Fruit fly (Drosophila melanogaster) whole organism, pupa: ENCODE measurements around the gene gudu.

Experiments
- CG10348 ChIP-seq: fragments of 200-800 bp; sonication (Bioruptor generic); IDR thresholded peaks from 2 replicates; pipeline ENCODE4 v1.3.6; 2022; ENCODE audit warnings: missing biosample characterization, missing genetic modification characterization
- CG12605 ChIP-seq: fragments of 200-800 bp; sonication (Bioruptor generic); IDR thresholded peaks from 2 replicates; pipeline ENCODE4 v1.3.6; 2022; ENCODE audit warnings: missing biosample characterization, missing genetic modification characterization
- CG13204 ChIP-seq: fragments of 200-800 bp; sonication (Bioruptor generic); optimal IDR thresholded peaks from 2 replicates; lab custom pipeline; 2018; ENCODE audit warnings: missing biosample characterization, mild to moderate bottlenecking, missing genetic modification characterization, moderate library complexity
- CG14655 ChIP-seq: fragments of 200-800 bp; sonication (Bioruptor generic); optimal IDR thresholded peaks from 3 replicates; lab custom pipeline; 2017; ENCODE audit warnings: mild to moderate bottlenecking, missing biosample characterization, missing genetic modification reagents, missing genetic modification characterization
- CG15710 ChIP-seq: fragments of 200-800 bp; sonication (Bioruptor generic); optimal IDR thresholded peaks from 2 replicates; lab custom pipeline; 2018; ENCODE audit warnings: missing biosample characterization, mild to moderate bottlenecking, missing genetic modification characterization, moderate library complexity
- CG17806 ChIP-seq: fragments of 200-800 bp; sonication (Bioruptor generic); optimal IDR thresholded peaks from 2 replicates; lab custom pipeline; 2018; ENCODE audit warnings: missing biosample characterization, mild to moderate bottlenecking, missing genetic modification characterization, moderate library complexity
- CG32121 ChIP-seq: fragments of 200-800 bp; sonication (Bioruptor generic); IDR thresholded peaks from 2 replicates; pipeline ENCODE4 v1.3.6; 2022; ENCODE audit warnings: missing biosample characterization, missing genetic modification characterization
- CG34367 ChIP-seq: fragments of 200-800 bp; sonication (Bioruptor generic); optimal IDR thresholded peaks from 2 replicates; lab custom pipeline; 2018; ENCODE audit warnings: missing biosample characterization, mild to moderate bottlenecking, missing genetic modification characterization
- CG4496 ChIP-seq: fragments of 200-800 bp; sonication (Bioruptor generic); IDR thresholded peaks from 3 replicates; pipeline ENCODE4 v1.3.6; 2022; ENCODE audit warnings: missing biosample characterization, missing genetic modification characterization
- CG8159 ChIP-seq: fragments of 200-800 bp; sonication (Bioruptor generic); optimal IDR thresholded peaks from 3 replicates; lab custom pipeline; 2018; ENCODE audit warnings: missing biosample characterization, mild to moderate bottlenecking, missing genetic modification characterization, moderate library complexity
- CG8301 ChIP-seq: fragments of 200-800 bp; sonication (Bioruptor generic); optimal IDR thresholded peaks from 2 replicates; lab custom pipeline; 2018; ENCODE audit warnings: missing biosample characterization, mild to moderate bottlenecking, missing genetic modification characterization
- CG9948 ChIP-seq: fragments of 200-800 bp; sonication (Bioruptor generic); optimal IDR thresholded peaks from 2 replicates; lab custom pipeline; 2018; ENCODE audit warnings: missing biosample characterization, mild to moderate bottlenecking, missing genetic modification characterization, moderate library complexity
- D1 ChIP-seq: fragments of 200-800 bp; sonication (Bioruptor generic); optimal IDR thresholded peaks from 2 replicates; lab custom pipeline; 2018; ENCODE audit warnings: missing biosample characterization, mild to moderate bottlenecking, missing genetic modification characterization, moderate library complexity
- EcR ChIP-seq: fragments of 200-800 bp; sonication (Bioruptor generic); optimal IDR thresholded peaks from 3 replicates; lab custom pipeline; 2019; ENCODE audit warnings: missing biosample characterization, missing genetic modification characterization, mild to moderate bottlenecking, moderate library complexity, missing genetic modification reagents
- Ets98B ChIP-seq: fragments of 200-800 bp; sonication (Bioruptor generic); IDR thresholded peaks from 2 replicates; pipeline ENCODE4 v1.3.6; 2022; ENCODE audit warnings: missing biosample characterization, missing genetic modification characterization
- Pif1A ChIP-seq: fragments of 200-800 bp; sonication (Bioruptor generic); optimal IDR thresholded peaks from 3 replicates; lab custom pipeline; 2016; ENCODE audit warnings: missing biosample characterization, missing genetic modification characterization
- Pif1B ChIP-seq: fragments of 200-800 bp; sonication (Bioruptor generic); optimal IDR thresholded peaks from 3 replicates; lab custom pipeline; 2016; ENCODE audit warnings: missing biosample characterization, missing genetic modification characterization
- Snoo ChIP-seq: fragments of 200-800 bp; sonication (Bioruptor generic); optimal IDR thresholded peaks from 3 replicates; lab custom pipeline; 2017; ENCODE audit warnings: missing biosample characterization, mild to moderate bottlenecking, missing genetic modification characterization, inconsistent platforms
- fd96Ca ChIP-seq: fragments of 200-800 bp; sonication (Bioruptor generic); IDR thresholded peaks from 3 replicates; pipeline ENCODE4 v1.3.6; 2022; ENCODE audit warnings: missing biosample characterization, missing genetic modification characterization
- gl ChIP-seq: fragments of 200-800 bp; sonication (Bioruptor generic); optimal IDR thresholded peaks from 2 replicates; lab custom pipeline; 2018; ENCODE audit warnings: missing biosample characterization, mild to moderate bottlenecking, missing genetic modification characterization
- rn ChIP-seq: fragments of 200-800 bp; sonication (Bioruptor generic); IDR thresholded peaks from 2 replicates; pipeline ENCODE4 v1.3.6; 2022; ENCODE audit warnings: missing biosample characterization, missing genetic modification characterization

gudu gene

DNA sequence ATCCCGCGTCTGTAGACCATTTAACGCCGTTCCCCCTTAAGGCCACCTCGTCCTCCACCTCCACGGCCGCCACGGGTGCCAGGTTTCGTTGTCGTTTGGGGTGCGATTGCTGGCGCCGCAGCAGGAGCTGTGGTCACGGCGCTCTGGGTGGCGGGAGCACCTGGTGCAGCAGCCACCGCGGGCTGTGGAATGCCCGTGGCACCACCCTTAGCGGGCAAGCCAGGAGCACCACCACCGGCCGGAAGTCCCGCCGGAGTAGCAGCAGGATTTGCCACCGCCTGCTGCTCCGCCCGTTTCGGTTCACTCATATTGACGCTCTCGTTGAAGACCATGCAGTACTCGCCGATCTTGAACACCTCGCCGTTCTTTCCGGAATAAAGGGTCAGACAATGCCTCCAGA lies 20.7 kb downstream of the gudu start:
- TF ChIP-seq CG8159 (tag; lab: Kevin White, UChicago) (no peak), CG32121 (GFP tag; lab: Robert Waterston, UW) (0 out of 2 replicates have a peak, but pooled peaks have one; percentile 9)

DNA sequence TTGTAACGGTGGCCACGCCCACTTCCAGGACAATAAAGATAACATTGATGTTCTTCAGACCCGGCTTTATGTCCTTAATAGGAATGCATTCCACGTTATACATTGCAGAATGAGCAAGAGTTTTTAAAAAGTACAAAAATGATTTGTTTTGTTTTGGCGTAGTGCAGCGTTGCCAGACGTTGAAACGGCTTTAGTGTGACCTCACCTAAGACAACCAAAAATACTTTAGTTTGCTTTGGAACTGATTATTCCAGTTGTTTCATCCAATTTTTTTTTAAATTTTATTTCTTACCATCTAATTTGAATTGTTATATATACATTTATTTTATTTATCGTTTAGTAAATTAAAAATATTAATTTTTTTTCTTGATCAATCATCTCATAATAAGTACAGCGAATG lies 21.3 kb downstream of the gudu start, which contains the start of gene CG5181:
CG5181 (minus strand) TSS at position 208 of the 400 bp plus-strand sequence.
- TF ChIP-seq CG32121 (GFP tag; lab: Robert Waterston, UW): no peak
- TF ChIP-seq Pif1A: no peak
- TF ChIP-seq CG12605: no peak
- TF ChIP-seq CG17806 (tag; lab: Kevin White, UChicago): no peak
- no peak for TF ChIP-seq CG8301
- TF ChIP-seq EcR (GFP tag; lab: Kevin White, UChicago): no peak
- TF ChIP-seq fd96Ca (GFP tag; lab: Robert Waterston, UW): no peak
- no peak for TF ChIP-seq Snoo (tag; lab: Kevin White, UChicago)
- TF ChIP-seq CG10348 (GFP tag; lab: Robert Waterston, UW): no peak
- TF ChIP-seq CG8159 (tag; lab: Kevin White, UChicago): no peak

DNA sequence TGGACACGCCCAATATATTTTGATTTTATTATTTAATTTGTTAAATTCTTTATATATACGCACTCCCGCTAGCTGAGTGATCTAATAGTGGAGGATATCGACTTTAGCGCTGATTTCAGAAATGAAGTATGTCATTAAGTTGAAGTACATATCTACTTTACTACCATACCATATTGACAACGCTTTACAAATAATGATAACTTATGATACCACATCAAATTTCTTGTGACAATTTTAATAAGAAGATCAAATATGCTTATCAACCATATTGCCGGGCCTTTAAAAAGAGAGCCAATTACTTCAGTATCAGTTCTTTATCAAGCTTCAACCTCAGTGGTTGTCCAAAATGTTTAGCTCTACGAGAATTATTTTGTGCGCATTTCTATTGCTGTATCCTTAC lies 22.3 kb downstream of the gudu start, which contains the start of gene CG15818:
CG15818 (plus strand) TSS at position 301 of the 400 bp plus-strand sequence.
- no peak for TF ChIP-seq CG32121 (GFP tag; lab: Robert Waterston, UW)
- TF ChIP-seq Pif1A: no peak
- TF ChIP-seq CG13204: no peak
- no peak for TF ChIP-seq CG12605
- no peak for TF ChIP-seq Ets98B
- TF ChIP-seq gl (tag; lab: Kevin White, UChicago): no peak
- TF ChIP-seq Pif1B (GFP tag; lab: Kevin White, UChicago): no peak
- no peak for TF ChIP-seq CG34367 (tag; lab: Kevin White, UChicago)
- TF ChIP-seq fd96Ca (GFP tag; lab: Robert Waterston, UW): no peak
- no peak for TF ChIP-seq rn (GFP tag; lab: Robert Waterston, UW)
- TF ChIP-seq CG9948: no peak
- TF ChIP-seq Snoo (tag; lab: Kevin White, UChicago): no peak
- TF ChIP-seq CG8301: no peak

DNA sequence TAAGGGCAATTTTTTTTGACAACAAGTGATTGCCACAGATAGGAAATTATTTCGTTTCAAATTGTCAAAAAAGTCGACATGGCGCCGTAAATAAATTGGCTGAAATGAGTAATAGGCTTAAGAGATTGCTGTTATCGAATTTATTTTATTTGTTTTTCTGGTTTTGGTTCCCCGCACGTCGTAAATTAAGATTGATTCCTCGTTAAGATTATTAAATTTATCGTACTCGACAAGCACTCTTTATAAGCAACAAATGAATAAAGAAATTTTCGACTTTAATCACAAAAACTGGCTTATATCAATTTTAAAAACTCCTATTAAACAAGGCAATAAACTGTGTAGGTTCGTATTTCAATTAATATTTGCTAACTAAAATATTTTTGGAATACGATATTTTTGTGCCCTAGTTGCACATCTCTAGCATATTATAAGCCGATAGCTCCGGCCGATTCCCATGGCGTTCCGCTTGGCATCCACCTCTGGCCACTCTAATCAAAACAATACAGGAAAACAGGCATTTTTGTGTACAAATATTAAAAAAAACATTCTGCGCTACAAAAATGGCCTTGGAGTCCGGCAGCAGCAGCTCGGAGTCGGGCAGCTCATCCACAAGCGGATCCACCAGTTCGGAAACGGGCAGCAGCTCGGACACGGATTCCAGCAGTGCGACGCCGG lies 23.8 kb downstream of the gudu start, which contains the start of gene chm:
chm (plus strand) TSS at position 471 of the 675 bp plus-strand sequence.
- TF ChIP-seq CG9948: no peak
- TF ChIP-seq D1: peak; percentile 15

DNA sequence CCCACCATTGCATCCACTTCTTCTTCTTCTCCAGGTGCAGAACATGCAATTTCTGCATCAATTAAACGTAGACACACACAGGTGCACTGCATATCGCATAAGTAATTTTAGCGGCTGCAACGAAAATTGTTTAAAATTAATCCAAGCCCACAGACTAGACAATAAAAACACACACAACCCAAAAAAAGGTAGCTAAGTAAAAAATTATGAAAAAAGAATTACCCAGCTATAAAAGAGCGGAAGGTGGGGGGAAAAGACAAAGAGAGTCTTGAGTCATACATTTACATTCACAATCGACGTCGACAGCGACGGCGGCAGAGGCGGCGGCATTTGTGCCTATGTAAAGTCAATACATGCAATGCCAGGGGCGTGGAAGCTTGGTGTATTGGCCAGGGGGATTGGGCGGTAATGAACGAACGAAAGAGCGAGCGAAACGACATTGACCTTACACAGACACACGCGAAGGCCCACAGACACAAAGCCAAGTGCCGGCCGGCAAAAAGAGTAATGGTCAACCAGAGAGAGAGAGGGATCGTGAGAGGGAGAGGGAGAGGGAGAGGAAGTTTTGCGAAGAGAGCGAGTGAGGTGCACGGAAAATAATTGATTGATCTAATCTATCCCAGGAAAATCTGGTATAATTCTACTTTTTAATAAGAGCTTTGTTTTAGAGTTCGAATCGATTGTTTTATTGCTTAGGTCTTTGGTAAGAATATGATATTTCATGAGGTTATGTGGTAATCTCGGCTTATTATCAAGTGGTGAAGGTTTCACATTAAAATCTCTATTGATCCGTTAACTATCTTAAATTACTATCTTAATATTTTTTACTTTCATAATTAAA lies 30.1 kb downstream of the gudu start:
- TF ChIP-seq Ets98B (peak; percentile 55), Pif1B (GFP tag; lab: Kevin White, UChicago) (peak; percentile 69), CG9948 (peak; percentile 83), CG17806 (tag; lab: Kevin White, UChicago) (peak; percentile 75), CG34367 (tag; lab: Kevin White, UChicago) (peak; percentile 80), CG10348 (GFP tag; lab: Robert Waterston, UW) (no peak), Snoo (tag; lab: Kevin White, UChicago) (peak; percentile 77), gl (tag; lab: Kevin White, UChicago) (no peak), rn (GFP tag; lab: Robert Waterston, UW) (no peak), EcR (GFP tag; lab: Kevin White, UChicago) (peak; percentile 99), CG14655 (peak; percentile 87), CG13204 (no peak), CG32121 (GFP tag; lab: Robert Waterston, UW) (no peak), CG12605 (peak; percentile 28), CG8301 (peak; percentile 75), CG15710 (tag; lab: Kevin White, UChicago) (peak; percentile 83), CG8159 (tag; lab: Kevin White, UChicago) (peak; percentile 85), D1 (peak; percentile 5), fd96Ca (GFP tag; lab: Robert Waterston, UW) (no peak; the same call in 2 of the 3 replicates), CG4496 (GFP tag; lab: Robert Waterston, UW) (no peak), Pif1A (peak; percentile 51)
- TF ChIP-seq, all 21 proteins: peak for 14

DNA sequence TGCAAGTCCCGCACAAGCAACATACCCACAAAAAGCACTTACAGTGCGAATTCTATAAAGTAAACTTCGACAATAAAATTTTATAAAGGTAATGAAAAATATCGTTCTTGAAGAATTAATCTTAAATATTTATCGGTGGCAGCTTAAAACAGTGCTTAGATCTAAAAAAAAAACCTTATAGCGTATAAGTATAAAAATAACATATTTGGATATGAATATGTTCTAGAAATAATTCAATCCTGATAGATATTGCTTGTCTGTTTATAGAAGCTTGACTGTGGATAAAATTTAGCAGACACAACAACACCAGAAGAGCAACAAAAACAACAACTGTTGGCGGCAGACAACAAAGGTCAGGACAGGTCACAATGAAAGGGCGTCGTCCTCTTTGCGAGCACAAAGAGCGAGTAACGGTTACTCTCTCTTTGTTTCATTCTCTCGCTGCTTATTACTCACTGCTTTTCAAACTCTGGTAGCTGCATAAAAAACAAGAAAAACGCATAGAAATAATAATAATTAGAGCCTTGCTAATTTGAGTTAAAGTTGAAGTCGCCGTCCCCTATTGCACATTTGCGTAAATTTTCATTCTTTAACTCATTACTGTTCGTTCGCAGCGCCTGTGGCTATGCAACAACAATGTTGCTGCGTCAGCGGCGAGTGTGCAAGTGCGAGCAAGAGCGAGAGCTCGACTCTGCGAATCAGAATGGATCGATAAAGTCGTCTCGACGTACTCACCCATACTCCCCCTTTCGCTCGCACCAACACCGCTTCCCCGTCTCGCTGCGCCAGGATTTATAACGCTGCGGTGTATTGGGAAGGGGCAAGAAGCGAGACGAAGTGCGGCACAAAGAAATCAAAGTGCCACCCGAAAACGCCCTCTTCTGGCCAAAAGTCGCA lies 31.3 kb downstream of the gudu start:
- TF ChIP-seq gl (tag; lab: Kevin White, UChicago) (no peak), CG17806 (tag; lab: Kevin White, UChicago) (peak; percentile 65), CG12605 (peak; percentile 38; the same call in 1 of the 2 replicates), CG14655 (peak; percentile 58), CG8159 (tag; lab: Kevin White, UChicago) (peak; percentile 82), Pif1B (GFP tag; lab: Kevin White, UChicago) (peak; percentile 39), D1 (no peak), Snoo (tag; lab: Kevin White, UChicago) (peak; percentile 57), CG13204 (peak; percentile 23), fd96Ca (GFP tag; lab: Robert Waterston, UW) (no peak; the same call in 2 of the 3 replicates), CG15710 (tag; lab: Kevin White, UChicago) (peak; percentile 81), CG9948 (peak; percentile 74), EcR (GFP tag; lab: Kevin White, UChicago) (peak; percentile 97), rn (GFP tag; lab: Robert Waterston, UW) (no peak), CG32121 (GFP tag; lab: Robert Waterston, UW) (peak; percentile 28; the same call in 1 of the 2 replicates), CG8301 (peak; percentile 45), Pif1A (peak; percentile 55), CG4496 (GFP tag; lab: Robert Waterston, UW) (no peak), Ets98B (no peak), CG10348 (GFP tag; lab: Robert Waterston, UW) (no peak), CG34367 (tag; lab: Kevin White, UChicago) (peak; percentile 59)
